Fruit fly (Drosophila melanogaster) whole organism, prepupa: ENCODE data around the gene anchor.

ENCODE experiments used
- CG9139 ChIP-seq: fragments of 200-800 bp; sonication (Bioruptor generic); optimal IDR thresholded peaks from 3 replicates; lab custom pipeline; 2017; ENCODE audit warnings: missing biosample characterization, mild to moderate bottlenecking, missing genetic modification characterization
- fkh ChIP-seq: fragments of 200-800 bp; sonication (Bioruptor generic); optimal IDR thresholded peaks from 3 replicates; lab custom pipeline; 2017; ENCODE audit warnings: missing biosample characterization, mild to moderate bottlenecking, missing genetic modification characterization, moderate library complexity

Gene anchor

dm6 chr3L:17671768-17672167 is 50.1 kb downstream of the anchor start:
- no peak for TF ChIP-seq CG9139 (GFP tag; lab: Kevin White, UChicago)
- TF ChIP-seq fkh (GFP tag; lab: Kevin White, UChicago) = peak; percentile 51
